Fruit fly (Drosophila melanogaster): ENCODE measurements around the gene Cox10.

Cox10 gene

dm6 chr2L:10310614-10311382 lies 20.5 kb upstream of the Cox10 start, which contains the start of gene Cdk5alpha:
Cdk5alpha (minus strand) TSS chr2L:10310956.
- TF ChIP-seq CG14711 (tag; optimal IDR thresholded peaks at IDR 0.05) (no peak), CG11617 (GFP tag; optimal IDR thresholded peaks at IDR 0.05) (no peak), CG7045 (GFP tag; optimal IDR thresholded peaks at IDR 0.05) (no peak), Mnt (GFP tag; optimal IDR thresholded peaks at IDR 0.05) (no peak), CG33017 (tag; optimal IDR thresholded peaks at IDR 0.05) (no peak), pad (GFP tag; optimal IDR thresholded peaks at IDR 0.05) (no peak), CG7101 (tag; optimal IDR thresholded peaks at IDR 0.05) (no peak), kay (GFP tag; ENCODE audit: borderline replicate concordance) (no peak), cic (GFP tag; optimal IDR thresholded peaks at IDR 0.05) (peak; percentile 3)

- TF ChIP-seq Mnt (GFP tag; optimal IDR thresholded peaks at IDR 0.05) (peak; percentile 39), bab1 (GFP tag; optimal IDR thresholded peaks at IDR 0.05) (peak; percentile 32), cnc (optimal IDR thresholded peaks at IDR 0.05) (no peak), CG1620 (GFP tag; optimal IDR thresholded peaks at IDR 0.05) (no peak)
These were observed 19.4 kb upstream of the Cox10 start for dm6 chr2L:10311822-10312221.

dm6 chr2L:10314327-10315210 lies 16.7 kb upstream of the Cox10 start, which contains the start of the genes Usp14 and CG4972:
Usp14 (minus strand) TSS chr2L:10314396.
CG4972 (plus strand) TSS chr2L:10314792.
- no peak for TF ChIP-seq bab1 (GFP tag; optimal IDR thresholded peaks at IDR 0.05)
- TF ChIP-seq CG1620 (GFP tag; optimal IDR thresholded peaks at IDR 0.05) = peak; percentile 37
- TF ChIP-seq kay (GFP tag; ENCODE audit: borderline replicate concordance) = peak; percentile 74
- TF ChIP-seq CG7045 (GFP tag; optimal IDR thresholded peaks at IDR 0.05) = no peak
- peak; percentile 19 for TF ChIP-seq CG11617 (GFP tag; optimal IDR thresholded peaks at IDR 0.05)
- TF ChIP-seq tj (GFP tag; optimal IDR thresholded peaks at IDR 0.05) = peak; percentile 5

- no peak for TF ChIP-seq CG33017 (tag; optimal IDR thresholded peaks at IDR 0.05)
- TF ChIP-seq kay (GFP tag; ENCODE audit: borderline replicate concordance) = peak; percentile 88
These were observed 15.4 kb upstream of the Cox10 start for dm6 chr2L:10315888-10316287.

- TF ChIP-seq cic (GFP tag; optimal IDR thresholded peaks at IDR 0.05) (peak; percentile 64), CG33017 (tag; optimal IDR thresholded peaks at IDR 0.05) (no peak), kay (GFP tag; ENCODE audit: borderline replicate concordance) (peak; percentile 93)
These were observed 11.0 kb upstream of the Cox10 start for dm6 chr2L:10320174-10320775.

- no peak for TF ChIP-seq Mnt (GFP tag; optimal IDR thresholded peaks at IDR 0.05)
- TF ChIP-seq CG14711 (tag; optimal IDR thresholded peaks at IDR 0.05) = peak; percentile 6
These were observed 10.2 kb upstream of the Cox10 start for dm6 chr2L:10321036-10321583.

- TF ChIP-seq CG14711 (tag; optimal IDR thresholded peaks at IDR 0.05) = peak; percentile 17
- peak; percentile 90 for TF ChIP-seq cic (GFP tag; optimal IDR thresholded peaks at IDR 0.05)
- peak; percentile 70 for TF ChIP-seq bab1 (GFP tag; optimal IDR thresholded peaks at IDR 0.05)
- peak; percentile 97 for TF ChIP-seq CG12768 (GFP tag; optimal IDR thresholded peaks at IDR 0.05)
- TF ChIP-seq Hr96 (GFP tag; optimal IDR thresholded peaks at IDR 0.05) = no peak
- TF ChIP-seq pad (GFP tag; optimal IDR thresholded peaks at IDR 0.05) = no peak
- no peak for TF ChIP-seq CG7045 (GFP tag; optimal IDR thresholded peaks at IDR 0.05)
- TF ChIP-seq CG7101 (tag; optimal IDR thresholded peaks at IDR 0.05) = peak; percentile 25
- peak; percentile 48 for TF ChIP-seq ovo (GFP tag; optimal IDR thresholded peaks at IDR 0.05)
- peak; percentile 47 for TF ChIP-seq Mnt (GFP tag; optimal IDR thresholded peaks at IDR 0.05)
- TF ChIP-seq CG5204 (GFP tag; optimal IDR thresholded peaks at IDR 0.05) = no peak
- peak; percentile 47 for TF ChIP-seq toe (GFP tag; optimal IDR thresholded peaks at IDR 0.05)
- peak; percentile 82 for TF ChIP-seq CG33017 (tag; optimal IDR thresholded peaks at IDR 0.05)
- no peak for TF ChIP-seq cnc (optimal IDR thresholded peaks at IDR 0.05)
- peak; percentile 45 for TF ChIP-seq tj (GFP tag; optimal IDR thresholded peaks at IDR 0.05)
- no peak for TF ChIP-seq Crg-1 (GFP tag; optimal IDR thresholded peaks at IDR 0.05)
- TF ChIP-seq kay (GFP tag; ENCODE audit: borderline replicate concordance) = peak; percentile 99
- peak; percentile 36 for TF ChIP-seq CG11617 (GFP tag; optimal IDR thresholded peaks at IDR 0.05)
These were observed 9.7 kb upstream of the Cox10 start for dm6 chr2L:10321612-10322011.

All from whole organism, adult.